Worm (Caenorhabditis elegans) whole organism, late embryonic: ENCODE measurements around the gene ZK970.8.

Experiments
- ahr-1 ChIP-seq: sonication (generic microtip); optimal IDR thresholded peaks from 2 replicates; lab custom pipeline; 2016; ENCODE audit warnings: missing genetic modification characterization, missing compliant biosample characterization
- ceh-30 ChIP-seq: fragments of 150-350 bp; optimal IDR thresholded peaks from 2 replicates; lab custom pipeline; 2014; ENCODE audit warnings: missing biosample characterization, missing genetic modification characterization
- hlh-6 ChIP-seq: sonication (generic microtip); optimal IDR thresholded peaks from 2 replicates; lab custom pipeline; 2016; ENCODE audit warnings: missing genotype, missing genetic modification characterization, missing compliant biosample characterization
- ref-2 ChIP-seq: sonication (generic microtip); optimal IDR thresholded peaks from 2 replicates; lab custom pipeline; 2016; ENCODE audit warnings: missing genetic modification characterization, missing compliant biosample characterization

Gene ZK970.8

ce11 chrII:10357468-10358007 lies 48.1 kb downstream of the ZK970.8 start, which contains the start of gene C07E3.3:
C07E3.3 (minus strand) TSS chrII:10357518.
- TF ChIP-seq hlh-6 (tag; lab: Kevin White, UChicago) (no peak), ahr-1 (tag; lab: Kevin White, UChicago) (no peak), ceh-30 (no peak), ref-2 (tag; lab: Kevin White, UChicago) (no peak)
